Fruit fly (Drosophila melanogaster): ENCODE measurements around the gene CG7290.
A peak's percentile ranks its signal among the peaks of the same experiment; 100 is the strongest.

Gene CG7290

DNA sequence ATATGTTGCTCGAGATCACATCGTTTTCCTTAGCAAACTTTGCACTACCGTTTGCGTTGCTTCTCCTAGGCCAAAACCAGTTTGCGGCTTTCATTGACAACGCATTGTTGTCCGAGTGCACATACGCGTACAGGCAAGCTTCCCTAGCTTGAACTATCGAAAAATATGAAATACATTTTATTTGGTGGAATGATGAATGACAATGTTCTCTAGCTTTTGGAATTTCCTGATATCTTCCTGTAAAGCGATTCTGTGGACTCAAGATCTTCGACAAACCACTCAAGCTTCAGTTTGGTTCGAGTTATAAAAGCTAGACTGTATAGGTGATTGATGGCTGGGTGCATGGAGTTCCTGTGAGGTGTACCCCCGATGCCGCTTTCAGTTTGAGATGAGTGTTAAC is 10.0 kb downstream of the CG7290 start (continued):
- TF ChIP-seq NfI (GFP tag; optimal IDR thresholded peaks at IDR 0.05) (peak; percentile 57), Sox102F (GFP tag; optimal IDR thresholded peaks at IDR 0.05) (peak; percentile 79), CG18476 (GFP tag; optimal IDR thresholded peaks at IDR 0.05) (peak; percentile 4), zfh2 (GFP tag; optimal IDR thresholded peaks at IDR 0.05) (no peak), CG7928 (GFP tag; optimal IDR thresholded peaks at IDR 0.05) (no peak), CG14441 (GFP tag; IDR thresholded peaks at IDR 0.05) (peak; percentile 78), sens (GFP tag) (peak; percentile 90), ERR (GFP tag; optimal IDR thresholded peaks at IDR 0.05) (no peak), dmrt11E (tag; optimal IDR thresholded peaks at IDR 0.05) (peak; percentile 62), CG7372 (GFP tag; IDR thresholded peaks at IDR 0.05) (no peak; the same call in 1 of the 2 replicates), CG3281 (GFP tag; optimal IDR thresholded peaks at IDR 0.05) (no peak), CG3838 (GFP tag; optimal IDR thresholded peaks at IDR 0.05) (no peak), br (optimal IDR thresholded peaks at IDR 0.05) (no peak), CG13424 (tag; optimal IDR thresholded peaks at IDR 0.05) (peak; percentile 56), dmrt99B (tag; optimal IDR thresholded peaks at IDR 0.05) (peak; percentile 83), lov (optimal IDR thresholded peaks at IDR 0.05) (no peak), lov (GFP tag; IDR thresholded peaks at IDR 0.05) (no peak), CG1603 (tag; optimal IDR thresholded peaks at IDR 0.05) (peak; percentile 87), CG7987 (GFP tag; optimal IDR thresholded peaks at IDR 0.05) (no peak), pros (GFP tag; optimal IDR thresholded peaks at IDR 0.05) (no peak), Meics (GFP tag; optimal IDR thresholded peaks at IDR 0.05) (peak; percentile 13), twi (tag; optimal IDR thresholded peaks at IDR 0.05) (no peak), h (optimal IDR thresholded peaks at IDR 0.05) (no peak), hb (GFP tag; IDR thresholded peaks at IDR 0.05; ENCODE audit: partially characterized antibody) (no peak), unpg (GFP tag; optimal IDR thresholded peaks at IDR 0.05) (peak; percentile 66), croc (GFP tag; conservative IDR thresholded peaks at IDR 0.05) (peak; percentile 44; the same call in 1 of the 3 replicates), Dll (GFP tag; IDR thresholded peaks at IDR 0.05; ENCODE audit: partially characterized antibody) (no peak), pnt (GFP tag; optimal IDR thresholded peaks at IDR 0.05) (peak; percentile 75), kah (GFP tag; optimal IDR thresholded peaks at IDR 0.05) (no peak), Nf-YB (GFP tag; optimal IDR thresholded peaks at IDR 0.05) (no peak), disco-r (GFP tag; optimal IDR thresholded peaks at IDR 0.05) (no peak), CG13123 (GFP tag; optimal IDR thresholded peaks at IDR 0.05) (no peak), trh (GFP tag; optimal IDR thresholded peaks at IDR 0.05) (no peak), jing (GFP tag; optimal IDR thresholded peaks at IDR 0.05) (peak; percentile 46), Dfd (GFP tag; optimal IDR thresholded peaks at IDR 0.05) (no peak), CG6272 (GFP tag; IDR thresholded peaks at IDR 0.05) (peak; percentile 59; the same call in 1 of the 2 replicates), hth (optimal IDR thresholded peaks at IDR 0.05) (no peak), Doc3 (GFP tag; IDR thresholded peaks at IDR 0.05; ENCODE audit: partially characterized antibody) (no peak), CG7271 (tag; optimal IDR thresholded peaks at IDR 0.05) (no peak), CG12659 (GFP tag; optimal IDR thresholded peaks at IDR 0.05) (peak; percentile 37), gcm2 (GFP tag; optimal IDR thresholded peaks at IDR 0.05) (no peak), CG3726 (GFP tag; IDR thresholded peaks at IDR 0.05) (peak; percentile 23; the same call in 1 of the 3 replicates), Bgb (GFP tag; IDR thresholded peaks at IDR 0.05; ENCODE audit: partially characterized antibody) (no peak), sc (optimal IDR thresholded peaks at IDR 0.05) (no peak), sc (GFP tag; optimal IDR thresholded peaks at IDR 0.05) (peak; percentile 4), nom (GFP tag; optimal IDR thresholded peaks at IDR 0.05) (peak; percentile 59), Ets97D (GFP tag; optimal IDR thresholded peaks at IDR 0.05) (no peak), CG9727 (GFP tag; optimal IDR thresholded peaks at IDR 0.05) (peak; percentile 31), Hand (GFP tag; optimal IDR thresholded peaks at IDR 0.05) (no peak), CG12942 (GFP tag; optimal IDR thresholded peaks at IDR 0.05) (peak; percentile 26), kay (GFP tag; optimal IDR thresholded peaks at IDR 0.05) (peak; percentile 6), Hr39 (optimal IDR thresholded peaks at IDR 0.05) (no peak), pho (GFP tag; optimal IDR thresholded peaks at IDR 0.05) (no peak)

Measured in whole organism, embryonic.